Fruit fly (Drosophila melanogaster): ENCODE results near the gene Aldh7A1.

DNA sequence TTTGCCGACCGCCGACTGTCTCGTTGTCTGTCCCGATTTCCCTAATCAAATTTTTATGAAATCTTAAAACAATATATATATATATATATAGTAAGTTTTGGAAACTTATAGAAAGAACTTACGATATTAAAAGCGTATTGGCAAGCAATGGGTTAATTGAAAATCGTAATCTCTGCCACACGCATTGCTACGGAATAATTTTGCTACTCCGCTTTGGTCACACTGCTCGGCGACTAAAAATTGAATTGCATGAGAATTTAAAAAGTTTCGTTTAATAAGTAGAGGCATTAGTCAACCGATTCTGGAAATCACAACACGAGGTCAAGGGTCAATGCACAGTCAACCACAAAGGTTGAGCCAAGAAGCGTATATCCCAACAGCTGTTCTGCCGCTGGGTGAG lies 7.5 kb downstream of the Aldh7A1 start, which contains the start of gene Bet1:
- TF ChIP-seq Sox15 (GFP tag; optimal IDR thresholded peaks at IDR 0.05): no peak
- no peak for TF ChIP-seq fd59A (GFP tag; optimal IDR thresholded peaks at IDR 0.05)
- TF ChIP-seq svp (GFP tag): peak; percentile 33
- TF ChIP-seq Sox102F (GFP tag; optimal IDR thresholded peaks at IDR 0.05): no peak
- no peak for TF ChIP-seq Blimp-1 (GFP tag; optimal IDR thresholded peaks at IDR 0.05)
- no peak for TF ChIP-seq CG1621 (tag; optimal IDR thresholded peaks at IDR 0.05)
- TF ChIP-seq dac (GFP tag; optimal IDR thresholded peaks at IDR 0.05): no peak
- TF ChIP-seq fd85E (GFP tag; optimal IDR thresholded peaks at IDR 0.05): no peak

Data from whole organism, prepupa.